Worm (Caenorhabditis elegans) whole organism, L4 larva: ENCODE results near the gene air-1.
A peak's percentile ranks its signal among the peaks of the same experiment; 100 is the strongest.

Source experiments
- F37D6.2 ChIP-seq: sonication (generic microtip); optimal IDR thresholded peaks from 2 replicates; lab custom pipeline; 2016; ENCODE audit warnings: mild to moderate bottlenecking, missing genetic modification characterization, missing compliant biosample characterization
- R02D3.7 ChIP-seq: fragments of 150-350 bp; sonication (generic microtip); optimal IDR thresholded peaks from 3 replicates; lab custom pipeline; 2014; ENCODE audit warnings: missing biosample characterization, missing genetic modification characterization
- Y48G9A.11 ChIP-seq: fragments of 200-800 bp; sonication (Bioruptor generic); IDR thresholded peaks from 2 replicates; pipeline ENCODE4 v1.3.6; 2022; ENCODE audit warnings: missing genetic modification reagents, missing genetic modification characterization, missing compliant biosample characterization
- aly-2 ChIP-seq: sonication (generic microtip); optimal IDR thresholded peaks from 2 replicates; lab custom pipeline; 2018; ENCODE audit warnings: missing biosample characterization, missing genetic modification characterization
- ceh-62 ChIP-seq: sonication (generic microtip); optimal IDR thresholded peaks from 2 replicates; lab custom pipeline; 2017; ENCODE audit warnings: missing biosample characterization, missing genetic modification characterization
- jun-1 ChIP-seq: fragments of 150-350 bp; optimal IDR thresholded peaks from 2 replicates; lab custom pipeline; 2014; ENCODE audit warnings: missing biosample characterization, missing genetic modification reagents, missing genetic modification characterization
- lin-39 ChIP-seq: fragments of 150-350 bp; optimal IDR thresholded peaks from 2 replicates; lab custom pipeline; 2014; ENCODE audit warnings: missing biosample characterization, missing genetic modification reagents, missing genetic modification characterization
- lsy-2 ChIP-seq, 2 experiments: fragments of 150-350 bp in 1 of 2; sonication (generic microtip) in 1 of 2; optimal IDR thresholded peaks; 2 replicates each; lab custom pipeline; 2014 to 2017; ENCODE audit warnings: missing biosample characterization in 2 of 2, missing genetic modification characterization in 2 of 2
- mxl-2 ChIP-seq: fragments of 200-800 bp; sonication (Bioruptor generic); conservative IDR thresholded peaks from 2 replicates; pipeline ENCODE4 v1.3.6; 2022; ENCODE audit warnings: missing genetic modification reagents, missing genetic modification characterization, missing compliant biosample characterization
- saeg-2 ChIP-seq: fragments of 200-800 bp; sonication (Bioruptor generic); IDR thresholded peaks from 2 replicates; pipeline ENCODE4 v1.3.6; 2022; ENCODE audit warnings: missing genetic modification reagents, missing genetic modification characterization, missing compliant biosample characterization
- tra-1 ChIP-seq: fragments of 200-800 bp; sonication (Bioruptor generic); IDR thresholded peaks from 2 replicates; pipeline ENCODE4 v1.3.6; 2022; ENCODE audit warnings: missing genetic modification reagents, missing genetic modification characterization, missing compliant biosample characterization
- unc-62 ChIP-seq, 3 experiments: fragments of 150-350 bp in 1 of 3; sonication (generic microtip); optimal IDR thresholded peaks in 2 of 3; peaks in 1 of 3; 1 replicate in 1 of 3; 2 replicates in 2 of 3; lab custom pipeline; 2014 to 2017; ENCODE audit warnings: missing biosample characterization in 3 of 3, missing genetic modification characterization in 3 of 3, missing genetic modification reagents in 3 of 3, missing genotype in 1 of 3

DNA sequence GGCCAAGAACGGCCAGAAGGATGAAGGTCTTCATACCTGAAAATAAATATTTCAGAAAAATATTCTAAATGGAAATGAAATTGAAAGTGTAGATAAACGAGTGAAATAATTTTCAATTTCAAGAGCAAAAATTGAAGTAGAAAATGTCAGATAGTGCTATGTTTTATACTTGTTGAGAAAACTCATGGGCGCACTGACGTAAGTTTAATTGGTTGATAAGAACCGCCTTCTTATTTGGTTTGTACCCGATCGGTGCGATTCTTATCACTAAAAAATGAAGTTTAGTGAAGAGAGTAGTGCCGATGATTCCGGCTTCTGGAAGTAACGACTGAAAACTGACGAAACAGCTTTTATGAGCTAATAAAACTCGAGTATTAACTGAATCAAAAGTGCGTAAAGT is 47.6 kb downstream of the air-1 start, which contains the start of the genes asp-6 and asp-12:
- no peak for TF ChIP-seq saeg-2 (GFP tag; lab: Robert Waterston, UW)
- no peak for TF ChIP-seq jun-1 (tag; lab: Kevin White, UChicago)
- TF ChIP-seq lin-39 (tag; lab: Kevin White, UChicago), result no peak
- no peak for TF ChIP-seq aly-2 (tag; lab: Kevin White, UChicago)
- TF ChIP-seq unc-62 (GFP tag; optimal IDR thresholded peaks at IDR 0.05 in 1 of 2; lab: Kevin White, UChicago), result peak in 1 of 2 experiments; percentile 12
- no peak for TF ChIP-seq unc-62 (tag; optimal IDR thresholded peaks at IDR 0.05; lab: Kevin White, UChicago)
- no peak for TF ChIP-seq lsy-2 (tag; optimal IDR thresholded peaks at IDR 0.05; lab: Kevin White, UChicago)
- no peak for TF ChIP-seq tra-1 (GFP tag; lab: Robert Waterston, UW)
- no peak for TF ChIP-seq mxl-2
- TF ChIP-seq R02D3.7 (tag; lab: Kevin White, UChicago), result no peak
- TF ChIP-seq Y48G9A.11 (GFP tag; lab: Robert Waterston, UW), result no peak
- no peak for TF ChIP-seq F37D6.2 (tag; lab: Kevin White, UChicago)
- no peak for TF ChIP-seq ceh-62 (tag; lab: Kevin White, UChicago)
